Fruit fly (Drosophila melanogaster) Kc167 (cell line): ENCODE data around the gene nes.

ENCODE experiments used
- Myc ChIP-seq: fragments of >200 bp; optimal IDR thresholded peaks from 2 replicates; lab custom pipeline; 2017; ENCODE audit warnings: missing external identifiers
- h ChIP-seq: fragments of >200 bp; optimal IDR thresholded peaks from 3 replicates; lab custom pipeline; 2018; ENCODE audit warnings: missing external identifiers
- psq ChIP-seq: fragments of >200 bp; optimal IDR thresholded peaks from 2 replicates; lab custom pipeline; 2017; ENCODE audit warnings: missing external identifiers

dm6 chr3L:19280700-19281099, 20.2 kb upstream of the nes start, which contains the start of gene CG14089:
- no peak for TF ChIP-seq psq (lab: Kevin White, UChicago)
- no peak for TF ChIP-seq h (lab: Kevin White, UChicago)
- no peak for TF ChIP-seq Myc
